Fruit fly (Drosophila melanogaster) S2 (cell line): ENCODE data around the gene CG34428.

ENCODE experiments used
- CG8478 ChIP-seq: fragments of >200 bp; optimal IDR thresholded peaks from 2 replicates; lab custom pipeline; 2018
- CTCF ChIP-seq, 2 experiments: fragments of >200 bp; optimal IDR thresholded peaks; 2 replicates each; lab custom pipeline; 2018

dm6 chr3L:13014693-13015092 is 46.9 kb upstream of the CG34428 start:
- no peak for TF ChIP-seq CG8478 (lab: Kevin White, UChicago)
- no peak for TF ChIP-seq CTCF (optimal IDR thresholded peaks at IDR 0.05; lab: Kevin White, UChicago)
